Fruit fly (Drosophila melanogaster): ENCODE results near the gene ifc.

ifc gene

DNA sequence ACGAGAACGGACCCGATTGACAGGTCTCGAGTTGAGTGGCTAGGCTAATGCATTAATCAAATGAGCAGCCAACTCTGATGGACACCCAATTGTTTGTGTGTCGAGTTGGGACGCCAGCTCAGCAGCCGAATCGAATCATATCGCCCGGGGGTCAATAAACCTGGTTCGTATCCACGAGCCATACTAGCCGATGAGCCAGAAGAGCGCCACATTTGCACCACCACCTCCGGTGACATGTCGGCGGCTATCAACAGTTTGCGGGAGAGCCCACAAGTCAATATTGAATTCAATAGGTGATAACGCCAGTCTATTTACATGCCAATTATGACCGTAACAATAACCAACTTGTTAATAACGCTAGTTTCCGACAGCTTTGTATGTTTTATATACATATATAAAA lies 12.0 kb upstream of the ifc start (continued):
- TF ChIP-seq CG7786 (GFP tag; optimal IDR thresholded peaks at IDR 0.05) (peak; percentile 0), CG17361 (GFP tag; IDR thresholded peaks at IDR 0.05) (no peak), gem (tag; optimal IDR thresholded peaks at IDR 0.05) (peak; percentile 59), onecut (GFP tag; IDR thresholded peaks at IDR 0.05) (peak; percentile 66), CG14710 (tag; optimal IDR thresholded peaks at IDR 0.05) (peak; percentile 43), D (optimal IDR thresholded peaks at IDR 0.05) (no peak), D (GFP tag; optimal IDR thresholded peaks at IDR 0.05) (peak; percentile 46), CG3847 (GFP tag; IDR thresholded peaks at IDR 0.05) (no peak), CG6254 (GFP tag; optimal IDR thresholded peaks at IDR 0.05) (peak; percentile 42), seq (GFP tag; IDR thresholded peaks at IDR 0.05) (peak; percentile 73), kni (GFP tag; optimal IDR thresholded peaks at IDR 0.05) (peak; percentile 82), sob (GFP tag; IDR thresholded peaks at IDR 0.05) (peak; percentile 72; the same call in 1 of the 2 replicates), CG13424 (tag; optimal IDR thresholded peaks at IDR 0.05) (peak; percentile 66), CG32767 (GFP tag; IDR thresholded peaks at IDR 0.05) (peak; percentile 48; the same call in 1 of the 2 replicates), lov (optimal IDR thresholded peaks at IDR 0.05) (no peak), lov (GFP tag; IDR thresholded peaks at IDR 0.05) (peak; percentile 50; the same call in 1 of the 3 replicates), CG5180 (GFP tag; optimal IDR thresholded peaks at IDR 0.05) (peak; percentile 62), Spps (tag; optimal IDR thresholded peaks at IDR 0.05) (peak; percentile 6), CG7839 (tag; optimal IDR thresholded peaks at IDR 0.05) (peak; percentile 38), Side (GFP tag; optimal IDR thresholded peaks at IDR 0.05) (no peak), stc (GFP tag; IDR thresholded peaks at IDR 0.05) (peak; percentile 16; the same call in 1 of the 2 replicates), CG9817 (tag; optimal IDR thresholded peaks at IDR 0.05) (peak; percentile 40), CG12942 (GFP tag; optimal IDR thresholded peaks at IDR 0.05) (peak; percentile 28), CG14050 (GFP tag; IDR thresholded peaks at IDR 0.05) (peak; percentile 41; the same call in 1 of the 3 replicates), CG12659 (GFP tag; optimal IDR thresholded peaks at IDR 0.05) (peak; percentile 58), CG13894 (tag; optimal IDR thresholded peaks at IDR 0.05) (peak; percentile 27), CG2712 (tag; optimal IDR thresholded peaks at IDR 0.05) (peak; percentile 6), CG13296 (GFP tag; optimal IDR thresholded peaks at IDR 0.05) (peak; percentile 79), Hmr (GFP tag; optimal IDR thresholded peaks at IDR 0.05) (peak; percentile 81), caup (GFP tag; optimal IDR thresholded peaks at IDR 0.05; ENCODE audit: severe bottlenecking) (peak; percentile 84), CG4360 (GFP tag; IDR thresholded peaks at IDR 0.05) (0 out of 2 replicates have a peak, but pooled peaks have one; percentile 20), CG6175 (GFP tag; IDR thresholded peaks at IDR 0.05) (peak; percentile 59; the same call in 1 of the 3 replicates), CG9932 (GFP tag; IDR thresholded peaks at IDR 0.05) (peak; percentile 38; the same call in 1 of the 2 replicates), CG10209 (GFP tag; optimal IDR thresholded peaks at IDR 0.05) (peak; percentile 74), Hr39 (optimal IDR thresholded peaks at IDR 0.05) (no peak), CG1603 (tag; optimal IDR thresholded peaks at IDR 0.05) (peak; percentile 32), CG12104 (GFP tag; optimal IDR thresholded peaks at IDR 0.05) (peak; percentile 33), HLH4C (GFP tag; IDR thresholded peaks at IDR 0.05; ENCODE audit: partially characterized antibody) (no peak), CG11504 (tag; optimal IDR thresholded peaks at IDR 0.05) (peak; percentile 35), CG2875 (GFP tag; optimal IDR thresholded peaks at IDR 0.05) (peak; percentile 61), Hsf (GFP tag; optimal IDR thresholded peaks at IDR 0.05) (no peak), Mad (GFP tag; optimal IDR thresholded peaks at IDR 0.05) (no peak), CG7556 (GFP tag; optimal IDR thresholded peaks at IDR 0.05) (peak; percentile 58), CG7928 (GFP tag; optimal IDR thresholded peaks at IDR 0.05) (peak; percentile 45), CG18011 (GFP tag; optimal IDR thresholded peaks at IDR 0.05) (peak; percentile 2), unpg (GFP tag; optimal IDR thresholded peaks at IDR 0.05) (peak; percentile 55), Nf-YB (GFP tag; optimal IDR thresholded peaks at IDR 0.05) (peak; percentile 31), CG12391 (tag; optimal IDR thresholded peaks at IDR 0.05) (peak; percentile 26), hkb (optimal IDR thresholded peaks at IDR 0.05) (no peak), hkb (GFP tag; IDR thresholded peaks at IDR 0.05) (peak; percentile 75), D19B (GFP tag; optimal IDR thresholded peaks at IDR 0.05) (peak; percentile 4)

All from whole organism, embryonic.